Worm (Caenorhabditis elegans) whole organism, L3 larva: ENCODE measurements around the gene C36B7.4.

ENCODE experiments used
- R02D3.7 ChIP-seq: fragments of 150-350 bp; optimal IDR thresholded peaks from 2 replicates; lab custom pipeline; 2014; ENCODE audit warnings: missing biosample characterization, missing genetic modification characterization
- ZK546.5 ChIP-seq: sonication (generic microtip); optimal IDR thresholded peaks from 2 replicates; lab custom pipeline; 2017; ENCODE audit warnings: missing biosample characterization, missing genetic modification characterization
- aly-2 ChIP-seq: fragments of 150-350 bp; optimal IDR thresholded peaks from 2 replicates; lab custom pipeline; 2014; ENCODE audit warnings: missing biosample characterization, missing genetic modification characterization
- ama-1 ChIP-seq: fragments of 150-350 bp; optimal IDR thresholded peaks from 2 replicates; lab custom pipeline; 2018
- ceh-9 ChIP-seq: sonication (generic microtip); optimal IDR thresholded peaks from 2 replicates; lab custom pipeline; 2018; ENCODE audit warnings: missing biosample characterization, missing genetic modification characterization
- daf-12 ChIP-seq: fragments of 150-350 bp; optimal IDR thresholded peaks from 2 replicates; lab custom pipeline; 2014; ENCODE audit warnings: missing biosample characterization, missing genetic modification reagents, missing genetic modification characterization
- egl-27 ChIP-seq: sonication (generic microtip); optimal IDR thresholded peaks from 4 replicates; lab custom pipeline; 2017; ENCODE audit warnings: missing biosample characterization, missing genetic modification reagents, missing genetic modification characterization
- egl-5 ChIP-seq: fragments of 150-350 bp; optimal IDR thresholded peaks from 2 replicates; lab custom pipeline; 2017; ENCODE audit warnings: missing biosample characterization, missing genetic modification reagents, missing genetic modification characterization, inconsistent platforms
- elt-1 ChIP-seq: fragments of 150-350 bp; optimal IDR thresholded peaks from 2 replicates; lab custom pipeline; 2014; ENCODE audit warnings: missing biosample characterization, missing genetic modification characterization
- elt-2 ChIP-seq: sonication (generic microtip); optimal IDR thresholded peaks from 2 replicates; lab custom pipeline; 2016; ENCODE audit warnings: missing genetic modification reagents, mild to moderate bottlenecking, missing genetic modification characterization, missing compliant biosample characterization
- elt-3 ChIP-seq, 3 experiments: fragments of 150-350 bp in 1 of 3; sonication (generic microtip) in 2 of 3; optimal IDR thresholded peaks; 2 replicates in 2 of 3; 4 replicates in 1 of 3; lab custom pipeline; 2014 to 2017; ENCODE audit warnings: missing biosample characterization in 3 of 3, missing genetic modification characterization in 3 of 3
- eor-1 ChIP-seq, 2 experiments: fragments of 150-350 bp; optimal IDR thresholded peaks; 2 replicates each; lab custom pipeline; 2014 to 2018; ENCODE audit warnings: missing biosample characterization in 2 of 2, missing genetic modification characterization in 2 of 2
- fkh-10 ChIP-seq: sonication (generic microtip); optimal IDR thresholded peaks from 2 replicates; lab custom pipeline; 2017; ENCODE audit warnings: missing biosample characterization, missing genetic modification reagents, missing genetic modification characterization
- fkh-2 ChIP-seq: fragments of 150-350 bp; optimal IDR thresholded peaks from 2 replicates; lab custom pipeline; 2014; ENCODE audit warnings: missing biosample characterization, missing genetic modification reagents, missing genetic modification characterization
- fos-1 ChIP-seq: fragments of 150-350 bp; optimal IDR thresholded peaks from 2 replicates; lab custom pipeline; 2014; ENCODE audit warnings: missing biosample characterization, missing genetic modification characterization
- hmg-11 ChIP-seq: sonication (generic microtip); optimal IDR thresholded peaks from 2 replicates; lab custom pipeline; 2016; ENCODE audit warnings: missing genetic modification characterization, missing compliant biosample characterization
- lsy-12 ChIP-seq: sonication (generic microtip); optimal IDR thresholded peaks from 2 replicates; lab custom pipeline; 2016; ENCODE audit warnings: mild to moderate bottlenecking, missing genetic modification characterization, missing compliant biosample characterization
- mdl-1 ChIP-seq: fragments of 150-350 bp; optimal IDR thresholded peaks from 2 replicates; lab custom pipeline; 2014; ENCODE audit warnings: missing biosample characterization, missing genetic modification characterization
- mml-1 ChIP-seq: fragments of 150-350 bp; sonication (generic microtip); optimal IDR thresholded peaks from 3 replicates; lab custom pipeline; 2014; ENCODE audit warnings: missing biosample characterization, missing genetic modification characterization
- nfya-1 ChIP-seq: sonication (generic microtip); optimal IDR thresholded peaks from 2 replicates; lab custom pipeline; 2017; ENCODE audit warnings: missing genetic modification characterization, mild to moderate bottlenecking, missing compliant biosample characterization, antibody characterized with exemption, moderate library complexity; ENCODE audit not compliant: insufficient read depth
- nhr-11 ChIP-seq: fragments of 150-350 bp; optimal IDR thresholded peaks from 2 replicates; lab custom pipeline; 2014; ENCODE audit warnings: missing biosample characterization, missing genetic modification characterization
- nhr-12 ChIP-seq: fragments of 150-350 bp; optimal IDR thresholded peaks from 2 replicates; lab custom pipeline; 2014; ENCODE audit warnings: missing biosample characterization, missing genetic modification characterization
- nhr-23 ChIP-seq: fragments of 150-350 bp; optimal IDR thresholded peaks from 2 replicates; lab custom pipeline; 2014; ENCODE audit warnings: missing biosample characterization, missing genetic modification reagents, missing genetic modification characterization
- nhr-237 ChIP-seq: fragments of 150-350 bp; optimal IDR thresholded peaks from 2 replicates; lab custom pipeline; 2014; ENCODE audit warnings: missing biosample characterization, missing genetic modification characterization
- nhr-25 ChIP-seq: sonication (generic microtip); optimal IDR thresholded peaks from 2 replicates; lab custom pipeline; 2017; ENCODE audit warnings: missing biosample characterization, missing genetic modification characterization
- nhr-28 ChIP-seq: fragments of 150-350 bp; optimal IDR thresholded peaks from 2 replicates; lab custom pipeline; 2014; ENCODE audit warnings: missing biosample characterization, missing genetic modification characterization
- nhr-67 ChIP-seq: fragments of 150-350 bp; optimal IDR thresholded peaks from 2 replicates; lab custom pipeline; 2014; ENCODE audit warnings: missing biosample characterization, missing genetic modification characterization
- nhr-77 ChIP-seq: fragments of 150-350 bp; optimal IDR thresholded peaks from 2 replicates; lab custom pipeline; 2014; ENCODE audit warnings: missing biosample characterization, missing genetic modification characterization
- pha-4 ChIP-seq: fragments of 150-350 bp; optimal IDR thresholded peaks from 2 replicates; lab custom pipeline; 2014; ENCODE audit warnings: missing biosample characterization, missing genetic modification reagents, missing genetic modification characterization
- pqm-1 ChIP-seq: fragments of 150-350 bp; optimal IDR thresholded peaks from 2 replicates; lab custom pipeline; 2017; ENCODE audit warnings: missing biosample characterization, missing genetic modification characterization, inconsistent platforms
- snpc-4 ChIP-seq: fragments of 150-350 bp; optimal IDR thresholded peaks from 2 replicates; lab custom pipeline; 2014; ENCODE audit warnings: missing biosample characterization, missing genetic modification characterization
- tbx-2 ChIP-seq: sonication (generic microtip); optimal IDR thresholded peaks from 2 replicates; lab custom pipeline; 2016; ENCODE audit warnings: mild to moderate bottlenecking, missing genetic modification characterization, missing compliant biosample characterization
- zag-1 ChIP-seq: fragments of 150-350 bp; optimal IDR thresholded peaks from 2 replicates; lab custom pipeline; 2014; ENCODE audit warnings: missing biosample characterization, missing genetic modification characterization
- ztf-11 ChIP-seq: fragments of 150-350 bp; optimal IDR thresholded peaks from 2 replicates; lab custom pipeline; 2014; ENCODE audit warnings: missing biosample characterization, missing genetic modification characterization
- ztf-4 ChIP-seq: fragments of 150-350 bp; optimal IDR thresholded peaks from 2 replicates; lab custom pipeline; 2014; ENCODE audit warnings: missing biosample characterization, missing genetic modification characterization

Gene C36B7.4

DNA sequence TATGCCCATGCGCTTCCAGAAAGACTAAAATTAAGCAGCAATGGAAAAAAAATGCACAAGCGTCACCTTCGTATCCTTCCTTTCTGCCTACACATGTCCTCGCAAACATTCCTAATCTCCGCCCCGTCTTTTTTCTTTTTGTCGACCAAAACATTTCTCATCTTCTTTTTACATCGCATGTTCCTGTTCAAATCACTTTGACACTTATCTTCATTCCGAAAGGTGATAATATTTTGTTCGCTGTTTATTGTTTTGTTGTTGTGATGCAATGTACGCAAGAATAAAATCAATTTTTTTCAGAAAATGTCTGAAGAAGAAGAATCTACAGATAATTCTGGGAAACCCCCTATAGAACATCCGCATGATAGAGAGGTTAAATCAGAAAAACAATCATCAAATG, 40.5 kb upstream of the C36B7.4 start, which contains the start of gene ist-1:
ist-1 (plus strand) TSS at position 301 of the 400 bp plus-strand sequence.
- no peak for TF ChIP-seq elt-2 (tag; lab: Kevin White, UChicago)
- no peak for TF ChIP-seq nhr-23 (tag; lab: Kevin White, UChicago)
- TF ChIP-seq mml-1: no peak
- TF ChIP-seq tbx-2 (tag; lab: Kevin White, UChicago): no peak
- no peak for TF ChIP-seq fkh-2 (tag; lab: Kevin White, UChicago)
- TF ChIP-seq R02D3.7: no peak
- TF ChIP-seq ztf-4 (tag; lab: Kevin White, UChicago): no peak
- no peak for TF ChIP-seq fkh-10 (GFP tag; lab: Kevin White, UChicago)
- TF ChIP-seq ama-1 (lab: Kevin White, UChicago): no peak
- TF ChIP-seq elt-1 (tag; lab: Kevin White, UChicago): no peak

DNA sequence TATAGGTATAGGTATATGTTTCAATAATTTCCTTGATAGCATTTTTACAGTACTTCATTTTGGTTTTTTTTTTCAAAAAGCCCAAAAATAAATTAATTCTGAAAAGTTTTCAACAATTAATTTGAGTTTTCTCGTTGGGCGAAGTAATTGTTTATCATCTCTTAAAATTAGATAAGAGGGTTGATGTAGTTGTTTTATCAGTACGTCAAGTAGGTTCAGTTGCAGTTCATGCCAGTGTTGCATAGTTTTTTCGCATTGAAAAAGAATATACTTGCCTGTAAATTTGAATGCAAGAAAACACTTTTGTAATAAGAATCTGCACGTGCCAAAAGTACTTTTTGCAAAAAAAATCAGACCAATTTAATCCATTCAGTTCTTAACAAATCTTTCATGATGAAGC, 39.4 kb upstream of the C36B7.4 start:
- TF ChIP-seq ztf-11 (tag; lab: Kevin White, UChicago) (no peak), elt-2 (tag; lab: Kevin White, UChicago) (peak; percentile 63)

DNA sequence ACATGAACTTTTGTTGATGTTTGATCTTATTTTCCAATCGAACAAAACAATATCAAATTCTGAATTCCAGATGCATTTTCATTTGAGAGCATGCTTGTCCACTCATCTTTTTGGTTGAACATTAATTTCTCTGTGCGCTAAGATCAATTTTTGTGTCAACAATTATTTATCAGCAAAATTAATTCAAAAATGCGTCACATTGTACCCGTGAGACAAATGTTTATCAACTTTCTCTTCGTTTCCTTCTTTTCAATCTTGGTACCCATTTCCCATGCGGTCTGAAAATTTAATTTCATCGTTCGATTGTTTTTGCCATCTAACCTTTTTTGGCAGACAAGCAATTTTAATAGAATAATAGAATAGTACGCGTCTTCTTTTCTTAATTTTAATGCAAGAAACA, 38.2 kb upstream of the C36B7.4 start:
- TF ChIP-seq nfya-1 (tag; lab: Kevin White, UChicago) (no peak), eor-1 (tag; optimal IDR thresholded peaks at IDR 0.05; lab: Kevin White, UChicago) (no peak), pqm-1 (tag; lab: Kevin White, UChicago) (peak; percentile 70), ama-1 (lab: Kevin White, UChicago) (no peak)

DNA sequence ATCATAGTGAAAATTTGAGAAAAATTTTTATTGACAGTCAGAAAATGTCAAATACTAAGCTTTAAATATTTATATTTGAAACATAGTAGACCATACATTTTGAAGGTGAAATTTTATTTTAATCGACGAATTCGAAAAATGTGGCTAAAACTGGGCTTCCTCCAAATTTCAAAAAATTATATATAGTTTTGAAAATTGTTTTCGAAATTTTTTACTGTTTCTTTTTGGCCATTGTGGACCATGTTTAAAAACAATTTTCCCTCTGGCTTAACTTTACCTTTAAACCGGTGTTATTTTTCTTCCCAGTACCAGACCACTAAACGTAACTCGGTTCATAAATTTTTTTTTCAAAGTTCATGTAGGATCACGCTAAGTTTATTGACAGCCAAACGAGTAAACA, 36.8 kb upstream of the C36B7.4 start:
- no peak for TF ChIP-seq pqm-1 (tag; lab: Kevin White, UChicago)
- TF ChIP-seq nhr-67: no peak
- TF ChIP-seq egl-5 (tag; lab: Kevin White, UChicago): no peak
- TF ChIP-seq eor-1 (tag; optimal IDR thresholded peaks at IDR 0.05; lab: Kevin White, UChicago): no peak
- TF ChIP-seq daf-12: no peak
- no peak for TF ChIP-seq elt-2 (tag; lab: Kevin White, UChicago)
- no peak for TF ChIP-seq nhr-25 (tag; lab: Kevin White, UChicago)
- TF ChIP-seq nhr-77 (tag; lab: Kevin White, UChicago): no peak
- no peak for TF ChIP-seq lsy-12
- no peak for TF ChIP-seq ceh-9 (tag; lab: Kevin White, UChicago)
- no peak for TF ChIP-seq tbx-2 (tag; lab: Kevin White, UChicago)
- no peak for TF ChIP-seq zag-1 (tag; lab: Kevin White, UChicago)
- no peak for TF ChIP-seq fos-1 (tag; lab: Kevin White, UChicago)
- TF ChIP-seq hmg-11 (tag; lab: Kevin White, UChicago): no peak
- TF ChIP-seq R02D3.7: no peak
- TF ChIP-seq mdl-1 (tag; lab: Kevin White, UChicago): no peak

DNA sequence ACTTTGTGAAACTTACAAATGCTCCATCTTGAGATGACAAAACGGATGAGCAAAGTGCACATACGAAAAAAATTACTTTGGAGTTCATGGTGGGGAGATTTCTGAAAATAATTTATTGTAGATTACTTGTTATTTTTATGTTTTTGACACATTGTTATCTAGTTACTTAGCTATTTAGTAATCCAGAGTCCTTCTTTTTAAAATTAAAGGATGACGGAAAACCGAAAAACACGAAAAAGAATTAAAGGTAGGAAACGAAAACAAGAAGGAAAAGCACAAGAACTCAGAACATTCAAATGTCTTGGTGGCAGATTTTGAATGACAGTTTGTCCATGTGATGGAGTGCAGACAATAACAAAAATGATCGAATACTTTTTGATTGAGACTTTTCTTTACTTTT, 31.1 kb upstream of the C36B7.4 start, which contains the start of gene hen-1:
hen-1 (minus strand) TSS at position 101 of the 400 bp plus-strand sequence.
- no peak for TF ChIP-seq egl-27 (tag; lab: Kevin White, UChicago)
- TF ChIP-seq nhr-12 (tag; lab: Kevin White, UChicago): no peak
- TF ChIP-seq zag-1 (tag; lab: Kevin White, UChicago): no peak
- no peak for TF ChIP-seq snpc-4 (tag; lab: Kevin White, UChicago)
- no peak for TF ChIP-seq daf-12
- TF ChIP-seq egl-5 (tag; lab: Kevin White, UChicago): no peak
- TF ChIP-seq elt-3 (tag; optimal IDR thresholded peaks at IDR 0.05; lab: Kevin White, UChicago): no peak
- no peak for TF ChIP-seq tbx-2 (tag; lab: Kevin White, UChicago)
- no peak for TF ChIP-seq R02D3.7
- no peak for TF ChIP-seq pqm-1 (tag; lab: Kevin White, UChicago)
- TF ChIP-seq hmg-11 (tag; lab: Kevin White, UChicago): no peak
- no peak for TF ChIP-seq eor-1 (tag; optimal IDR thresholded peaks at IDR 0.05; lab: Kevin White, UChicago)

DNA sequence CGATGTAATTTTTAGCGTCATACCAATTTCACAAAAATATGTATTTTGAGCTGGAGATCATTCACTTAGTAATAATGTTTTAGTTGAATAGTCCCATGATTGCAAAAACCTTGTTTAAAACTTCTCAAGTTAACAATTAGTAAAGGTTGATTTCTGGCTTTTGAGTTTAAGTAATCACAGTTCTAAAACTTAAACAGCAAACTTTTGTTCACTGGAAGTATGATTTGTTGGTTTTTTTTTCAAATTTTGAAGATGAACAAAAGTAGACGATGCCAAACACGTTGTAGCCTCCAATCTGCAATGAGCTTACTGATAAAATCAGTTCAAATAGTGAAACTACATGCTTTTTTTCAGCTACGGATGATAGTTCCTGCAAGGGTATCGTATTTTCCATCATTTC, 26.8 kb upstream of the C36B7.4 start, which contains the start of gene C36B7.1:
C36B7.1 (plus strand) TSS at position 301 of the 400 bp plus-strand sequence.
- no peak for TF ChIP-seq nhr-77 (tag; lab: Kevin White, UChicago)
- TF ChIP-seq, all 47 proteins: peak for 0

DNA sequence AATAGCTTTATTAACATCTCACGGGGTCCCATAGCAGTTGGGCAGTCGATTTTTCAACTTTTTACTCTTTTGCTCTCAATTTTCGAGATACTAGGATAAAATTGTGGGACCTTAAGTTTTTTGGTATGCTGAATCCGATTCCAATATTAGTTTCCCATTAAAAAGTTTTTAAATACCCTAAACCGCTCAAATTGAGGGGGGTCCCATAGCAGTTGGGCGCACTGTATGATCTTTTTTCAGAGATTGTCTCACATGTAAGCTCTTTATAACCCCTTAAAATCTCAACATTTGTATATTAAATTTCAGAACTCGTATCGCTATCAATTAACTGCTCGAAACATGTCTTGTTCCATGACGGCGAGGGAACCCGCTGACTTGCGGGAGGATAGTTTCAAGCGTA, 20.3 kb upstream of the C36B7.4 start, which contains the start of gene C36B7.2:
C36B7.2 (plus strand) TSS at position 301 of the 400 bp plus-strand sequence.
- TF ChIP-seq ceh-9 (tag; lab: Kevin White, UChicago) (no peak), elt-1 (tag; lab: Kevin White, UChicago) (no peak), nhr-11 (tag; lab: Kevin White, UChicago) (no peak), snpc-4 (tag; lab: Kevin White, UChicago) (no peak), fkh-10 (GFP tag; lab: Kevin White, UChicago) (no peak), aly-2 (tag; lab: Kevin White, UChicago) (no peak), eor-1 (tag; optimal IDR thresholded peaks at IDR 0.05; lab: Kevin White, UChicago) (no peak), pha-4 (tag; lab: Kevin White, UChicago) (no peak), nhr-237 (no peak), mml-1 (no peak), nhr-23 (tag; lab: Kevin White, UChicago) (no peak), fos-1 (tag; lab: Kevin White, UChicago) (no peak), nhr-67 (no peak), ZK546.5 (no peak), nhr-28 (no peak), egl-27 (tag; lab: Kevin White, UChicago) (no peak)
